Fruit fly (Drosophila melanogaster) S2 (cell line): ENCODE measurements around the gene CG14537.

Experiments used
- CG8478 ChIP-seq: fragments of >200 bp; optimal IDR thresholded peaks from 2 replicates; lab custom pipeline; 2018
- CTCF ChIP-seq, 2 experiments: fragments of >200 bp; optimal IDR thresholded peaks; 2 replicates each; lab custom pipeline; 2018

- no peak for TF ChIP-seq CTCF (optimal IDR thresholded peaks at IDR 0.05; lab: Kevin White, UChicago)
- no peak for TF ChIP-seq CG8478 (lab: Kevin White, UChicago)
Observed at dm6 chr2L:7850406-7850805, 10.2 kb downstream of the CG14537 start.
